Fruit fly (Drosophila melanogaster): Measurements from ENCODE around the gene ND-51.

ND-51 gene

dm6 chr2L:6065823-6066222 lies 3.3 kb upstream of the ND-51 start, which contains the start of the genes Fbw5 and CG9147 (continued):
- peak; percentile 99 for TF ChIP-seq Hand (GFP tag; optimal IDR thresholded peaks at IDR 0.05)
- TF ChIP-seq eyg (GFP tag; optimal IDR thresholded peaks at IDR 0.05), result peak; percentile 99
- peak; percentile 99 for TF ChIP-seq ems (GFP tag; optimal IDR thresholded peaks at IDR 0.05)
- TF ChIP-seq luna (GFP tag; optimal IDR thresholded peaks at IDR 0.05), result peak; percentile 99
- peak; percentile 99 for TF ChIP-seq btn (GFP tag; optimal IDR thresholded peaks at IDR 0.05)
- peak; percentile 99 for TF ChIP-seq CG9609 (GFP tag; optimal IDR thresholded peaks at IDR 0.05)
- TF ChIP-seq Vsx1 (GFP tag; optimal IDR thresholded peaks at IDR 0.05), result peak; percentile 98
- TF ChIP-seq nmo (GFP tag; optimal IDR thresholded peaks at IDR 0.05), result peak; percentile 100
- TF ChIP-seq CG3407 (GFP tag; optimal IDR thresholded peaks at IDR 0.05), result peak; percentile 99
- TF ChIP-seq CG12071 (GFP tag; optimal IDR thresholded peaks at IDR 0.05), result peak; percentile 98
- peak; percentile 98 for TF ChIP-seq CG13894 (tag; optimal IDR thresholded peaks at IDR 0.05)
- TF ChIP-seq jumu (GFP tag; optimal IDR thresholded peaks at IDR 0.05), result peak; percentile 99
- peak; percentile 100 for TF ChIP-seq D19B (GFP tag; optimal IDR thresholded peaks at IDR 0.05)
- peak; percentile 97 for TF ChIP-seq CG9437 (GFP tag; optimal IDR thresholded peaks at IDR 0.05)
- peak; percentile 100 for TF ChIP-seq mam (GFP tag; optimal IDR thresholded peaks at IDR 0.05)
- peak; percentile 98 for TF ChIP-seq C15 (GFP tag; IDR thresholded peaks at IDR 0.05)
- peak; percentile 99 for TF ChIP-seq CG3838 (GFP tag; optimal IDR thresholded peaks at IDR 0.05)
- peak; percentile 99 for TF ChIP-seq klu (GFP tag; IDR thresholded peaks at IDR 0.05)
- TF ChIP-seq Spps (tag; optimal IDR thresholded peaks at IDR 0.05), result peak; percentile 98
- peak; percentile 100 for TF ChIP-seq Atf6 (GFP tag; IDR thresholded peaks at IDR 0.05)
- peak; percentile 100 for TF ChIP-seq CG16815 (GFP tag; optimal IDR thresholded peaks at IDR 0.05)
- TF ChIP-seq lilli (GFP tag; optimal IDR thresholded peaks at IDR 0.05), result peak; percentile 100
- TF ChIP-seq CG2889 (GFP tag; IDR thresholded peaks at IDR 0.05), result peak; percentile 99
- TF ChIP-seq eve (GFP tag; optimal IDR thresholded peaks at IDR 0.05), result peak in 1 of 2 experiments; percentile 70
- TF ChIP-seq Elba2 (GFP tag; optimal IDR thresholded peaks at IDR 0.05), result peak; percentile 97
- peak; percentile 59 for TF ChIP-seq unc-4 (GFP tag; IDR thresholded peaks at IDR 0.05; ENCODE audit: partially characterized antibody)
- TF ChIP-seq hbn (GFP tag; IDR thresholded peaks at IDR 0.05; ENCODE audit: partially characterized antibody), result 0 out of 2 replicates have a peak, but pooled peaks have one; percentile 51
- TF ChIP-seq NK7.1 (GFP tag; optimal IDR thresholded peaks at IDR 0.05), result peak; percentile 99
- peak; percentile 99 for TF ChIP-seq Sox100B (GFP tag; optimal IDR thresholded peaks at IDR 0.05)
- TF ChIP-seq CG9817 (tag; optimal IDR thresholded peaks at IDR 0.05), result peak; percentile 99
- TF ChIP-seq CG3995 (GFP tag; optimal IDR thresholded peaks at IDR 0.05), result peak; percentile 86
- TF ChIP-seq Max (GFP tag; optimal IDR thresholded peaks at IDR 0.05), result peak; percentile 100
- TF ChIP-seq CG31224 (GFP tag; IDR thresholded peaks at IDR 0.05), result peak; percentile 96
- peak; percentile 99 for TF ChIP-seq NC2α (GFP tag; optimal IDR thresholded peaks at IDR 0.05)
- TF ChIP-seq gfzf (GFP tag; optimal IDR thresholded peaks at IDR 0.05), result peak; percentile 45
- TF ChIP-seq Hmr (GFP tag; optimal IDR thresholded peaks at IDR 0.05), result peak; percentile 100
- TF ChIP-seq cg (GFP tag; optimal IDR thresholded peaks at IDR 0.05), result peak; percentile 11
- TF ChIP-seq pum (GFP tag; optimal IDR thresholded peaks at IDR 0.05), result peak; percentile 99
- TF ChIP-seq CG7839 (tag; optimal IDR thresholded peaks at IDR 0.05), result peak; percentile 100
- TF ChIP-seq Dp (GFP tag; optimal IDR thresholded peaks at IDR 0.05), result peak; percentile 62
- peak; percentile 70 for TF ChIP-seq kni (GFP tag; optimal IDR thresholded peaks at IDR 0.05)
- TF ChIP-seq esg (GFP tag; conservative IDR thresholded peaks at IDR 0.05), result peak; percentile 100
- peak; percentile 99 for TF ChIP-seq tup (GFP tag; optimal IDR thresholded peaks at IDR 0.05)
- TF ChIP-seq MESR4 (GFP tag; optimal IDR thresholded peaks at IDR 0.05), result peak; percentile 98
- peak; percentile 96 for TF ChIP-seq CG17912 (GFP tag; optimal IDR thresholded peaks at IDR 0.05)
- peak; percentile 97 for TF ChIP-seq p53 (GFP tag; optimal IDR thresholded peaks at IDR 0.05)
- TF ChIP-seq CG4282 (GFP tag; optimal IDR thresholded peaks at IDR 0.05), result peak; percentile 98
- peak; percentile 99 for TF ChIP-seq CG1603 (tag; optimal IDR thresholded peaks at IDR 0.05)
- TF ChIP-seq Lpt (GFP tag; optimal IDR thresholded peaks at IDR 0.05), result no peak
- peak; percentile 96 for TF ChIP-seq CG11696 (GFP tag; IDR thresholded peaks at IDR 0.05)
